Worm (Caenorhabditis elegans) whole organism, midembryonic: Measurements from ENCODE around the gene cmd-1.
A peak's percentile ranks its signal among the peaks of the same experiment; 100 is the strongest.

Experiments
- T22C8.4 ChIP-seq: fragments of 200-800 bp; sonication (Bioruptor generic); IDR thresholded peaks from 2 replicates; pipeline ENCODE4 v1.3.6; 2022; ENCODE audit warnings: missing genetic modification characterization, missing compliant biosample characterization
- cog-1 ChIP-seq: sonication (generic microtip); optimal IDR thresholded peaks from 2 replicates; lab custom pipeline; 2016; ENCODE audit warnings: missing genetic modification characterization, missing compliant biosample characterization
- flt-1 ChIP-seq: fragments of 200-800 bp; sonication (Bioruptor generic); IDR thresholded peaks from 2 replicates; pipeline ENCODE4 v1.3.6; 2022; ENCODE audit warnings: missing genetic modification characterization, missing compliant biosample characterization
- klf-2 ChIP-seq: fragments of 200-800 bp; sonication (Bioruptor generic); conservative IDR thresholded peaks from 2 replicates; pipeline ENCODE4 v1.3.6; 2022; ENCODE audit warnings: missing genetic modification reagents, missing genetic modification characterization, missing compliant biosample characterization
- med-1 ChIP-seq: sonication (generic microtip); optimal IDR thresholded peaks from 2 replicates; lab custom pipeline; 2017; ENCODE audit warnings: missing genetic modification characterization, mild to moderate bottlenecking, missing compliant biosample characterization, antibody characterized with exemption, missing genetic modification reagents; ENCODE audit not compliant: insufficient read depth
- ref-1 ChIP-seq: fragments of 200-800 bp; sonication (Bioruptor generic); conservative IDR thresholded peaks from 2 replicates; pipeline ENCODE4 v1.3.6; 2022; ENCODE audit warnings: missing genetic modification reagents, missing genetic modification characterization, missing compliant biosample characterization
- tab-1 ChIP-seq: fragments of 200-800 bp; sonication (Bioruptor generic); IDR thresholded peaks from 2 replicates; pipeline ENCODE4 v1.3.6; 2022; ENCODE audit warnings: missing genetic modification characterization, missing compliant biosample characterization
- ztf-23 ChIP-seq: fragments of 200-800 bp; sonication (Bioruptor generic); IDR thresholded peaks from 2 replicates; pipeline ENCODE4 v1.3.6; 2022; ENCODE audit warnings: missing genetic modification reagents, missing genetic modification characterization, missing compliant biosample characterization
- ztf-29 ChIP-seq: fragments of 200-800 bp; sonication (Bioruptor generic); IDR thresholded peaks from 2 replicates; pipeline ENCODE4 v1.3.6; 2022; ENCODE audit warnings: missing genetic modification reagents, missing genetic modification characterization, missing compliant biosample characterization

Gene cmd-1

DNA sequence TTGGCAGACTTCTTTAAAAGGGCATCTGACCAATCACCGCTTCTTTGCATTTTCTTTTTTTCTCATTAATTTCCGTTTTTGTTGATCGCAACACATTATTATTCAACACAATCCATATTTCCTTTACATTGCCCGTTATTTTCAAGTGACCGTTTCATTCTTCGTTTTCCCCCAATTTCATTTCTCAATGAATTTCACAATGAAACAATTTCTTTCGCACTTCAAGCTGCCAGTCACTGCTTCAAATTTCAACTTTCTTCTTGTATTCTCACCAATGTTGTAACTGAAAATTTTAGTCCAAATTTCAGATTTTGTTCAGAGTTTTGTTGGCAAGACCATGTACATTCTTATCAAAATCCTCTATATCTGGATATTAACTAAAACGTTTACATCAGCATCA is 14.6 kb upstream of the cmd-1 start, which contains the start of gene cutl-22:
Gene cutl-22 (plus strand): TSS at position 301 of the 400 bp plus-strand sequence.
- TF ChIP-seq tab-1 (GFP tag; lab: Robert Waterston, UW) = no peak
- no peak for TF ChIP-seq med-1 (GFP tag; lab: Kevin White, UChicago)
- no peak for TF ChIP-seq ztf-23 (GFP tag; lab: Robert Waterston, UW)
- TF ChIP-seq ztf-29 = no peak
- TF ChIP-seq cog-1 (tag; lab: Kevin White, UChicago) = no peak
- no peak for TF ChIP-seq T22C8.4
- no peak for TF ChIP-seq flt-1
- TF ChIP-seq klf-2 (GFP tag; lab: Robert Waterston, UW) = no peak
- TF ChIP-seq ref-1 (GFP tag; lab: Robert Waterston, UW) = no peak

DNA sequence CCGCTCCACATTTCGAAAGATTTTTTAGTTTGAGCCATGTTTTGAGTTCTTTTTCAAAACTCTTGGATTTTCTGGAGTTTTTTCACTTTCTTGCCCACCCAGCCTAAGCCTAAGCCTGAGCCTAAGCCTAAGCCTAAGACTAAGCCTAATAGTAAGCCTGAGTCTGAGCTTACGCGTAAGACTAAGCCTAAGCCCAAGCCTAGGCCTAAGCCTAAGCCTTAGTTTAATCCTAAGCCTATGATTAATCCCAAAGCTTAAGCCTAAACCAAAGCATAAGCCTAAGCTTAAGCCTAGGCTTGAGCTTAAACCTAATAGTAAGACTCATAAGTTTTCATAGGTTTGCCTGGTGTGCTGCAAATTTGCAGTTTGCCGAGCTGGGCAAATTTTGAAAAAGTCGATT is 13.8 kb upstream of the cmd-1 start:
- TF ChIP-seq tab-1 (GFP tag; lab: Robert Waterston, UW) (no peak), ref-1 (GFP tag; lab: Robert Waterston, UW) (no peak), flt-1 (no peak), ztf-29 (no peak; the same call in 1 of the 2 replicates), T22C8.4 (no peak), med-1 (GFP tag; lab: Kevin White, UChicago) (no peak), cog-1 (tag; lab: Kevin White, UChicago) (no peak), ztf-23 (GFP tag; lab: Robert Waterston, UW) (no peak), klf-2 (GFP tag; lab: Robert Waterston, UW) (no peak)

DNA sequence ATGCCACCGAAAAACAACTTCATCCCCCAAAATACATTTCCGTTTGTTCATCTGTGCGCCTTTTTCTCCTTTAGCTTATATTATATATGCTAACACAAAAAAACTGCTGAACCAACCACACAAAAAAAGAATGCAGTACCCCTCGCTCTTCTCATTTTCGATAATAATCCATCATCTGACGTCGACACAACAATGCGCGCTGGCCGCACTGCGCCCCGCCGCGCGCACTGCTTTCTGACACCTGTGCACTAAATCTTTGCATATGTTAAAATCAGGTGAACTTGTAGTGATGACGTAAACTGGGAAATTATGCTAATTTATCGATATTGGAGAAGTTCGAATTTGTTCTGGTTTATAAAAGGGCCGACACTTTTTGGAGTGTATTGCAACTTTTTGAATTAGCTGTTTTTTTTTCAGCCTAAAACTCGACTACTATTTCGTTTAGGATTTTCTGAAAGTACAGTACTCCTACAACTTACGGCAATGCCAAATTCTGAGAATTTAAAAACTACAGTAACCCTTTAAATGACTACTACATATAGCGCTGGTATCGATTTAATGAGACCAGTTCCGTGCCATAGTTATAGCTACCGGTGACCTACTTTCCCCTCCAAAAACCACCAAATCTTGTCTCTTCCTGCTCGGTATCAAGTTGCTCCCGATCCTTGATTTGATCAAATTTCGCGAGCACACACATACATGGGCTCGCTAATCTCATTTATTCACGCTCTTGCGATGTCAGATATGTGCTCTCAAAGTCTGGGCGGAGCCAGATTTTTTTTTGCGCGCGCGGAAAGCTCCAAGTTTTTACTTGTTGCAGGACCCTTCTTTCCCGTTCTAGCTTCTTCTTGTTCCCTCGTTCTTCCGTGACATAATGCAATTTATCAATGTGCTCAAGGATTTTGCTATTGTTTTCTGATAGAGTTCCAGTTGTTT is 6.1 kb upstream of the cmd-1 start:
- TF ChIP-seq med-1 (GFP tag; lab: Kevin White, UChicago) (no peak), cog-1 (tag; lab: Kevin White, UChicago) (no peak), ztf-29 (no peak), ref-1 (GFP tag; lab: Robert Waterston, UW) (no peak), tab-1 (GFP tag; lab: Robert Waterston, UW) (no peak), klf-2 (GFP tag; lab: Robert Waterston, UW) (no peak), flt-1 (no peak), T22C8.4 (no peak), ztf-23 (GFP tag; lab: Robert Waterston, UW) (no peak)

DNA sequence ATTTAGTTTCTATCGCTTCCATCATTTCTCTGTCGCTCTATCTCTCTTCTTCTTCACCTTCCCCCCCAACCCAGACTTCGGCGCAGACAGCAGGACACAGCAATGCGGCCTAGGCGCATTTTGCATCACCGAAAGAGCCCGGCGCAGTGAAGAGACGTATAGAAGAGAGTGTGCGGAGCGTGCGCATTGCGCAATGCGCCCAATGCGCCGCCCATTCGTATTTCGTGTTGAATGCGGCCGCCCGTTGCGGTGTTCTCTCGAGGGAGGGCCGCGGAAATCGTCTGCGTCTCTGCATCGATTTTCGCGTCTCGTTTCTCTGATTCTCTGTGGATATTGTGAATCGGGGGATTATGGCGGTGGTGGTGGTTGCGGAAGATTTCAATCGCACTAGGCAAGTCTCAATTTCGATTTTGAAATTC is 4.7 kb upstream of the cmd-1 start:
- TF ChIP-seq klf-2 (GFP tag; lab: Robert Waterston, UW) (no peak), ref-1 (GFP tag; lab: Robert Waterston, UW) (peak; percentile 47; the same call in 1 of the 2 replicates), ztf-29 (no peak), ztf-23 (GFP tag; lab: Robert Waterston, UW) (peak; percentile 75; the same call in 1 of the 2 replicates), cog-1 (tag; lab: Kevin White, UChicago) (peak; percentile 98), T22C8.4 (peak; percentile 88), tab-1 (GFP tag; lab: Robert Waterston, UW) (0 out of 2 replicates have a peak, but pooled peaks have one; percentile 14), flt-1 (peak; percentile 88), med-1 (GFP tag; lab: Kevin White, UChicago) (no peak)

DNA sequence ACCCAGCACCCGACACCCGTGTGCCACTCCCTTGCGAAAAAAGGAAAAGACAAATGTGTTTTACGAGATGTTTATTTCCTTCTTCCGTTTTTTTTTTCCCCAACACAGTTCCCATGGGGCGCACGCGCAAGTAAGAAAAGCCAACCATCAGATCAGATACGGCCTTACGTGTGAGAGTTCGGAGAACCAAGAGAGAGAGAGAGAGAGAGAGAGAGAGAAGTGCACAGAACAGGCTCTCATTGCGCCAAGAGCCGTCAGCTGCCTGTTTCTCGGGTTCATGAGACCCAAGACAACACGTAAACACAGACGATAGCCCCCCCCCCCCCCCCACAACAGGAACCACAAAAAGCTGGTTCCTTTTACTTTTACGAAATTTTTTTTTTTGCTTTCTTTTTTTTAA is 4.2 kb upstream of the cmd-1 start:
- TF ChIP-seq ztf-29 (no peak), ztf-23 (GFP tag; lab: Robert Waterston, UW) (no peak), med-1 (GFP tag; lab: Kevin White, UChicago) (no peak), flt-1 (no peak), cog-1 (tag; lab: Kevin White, UChicago) (no peak), tab-1 (GFP tag; lab: Robert Waterston, UW) (no peak), klf-2 (GFP tag; lab: Robert Waterston, UW) (no peak), T22C8.4 (no peak), ref-1 (GFP tag; lab: Robert Waterston, UW) (no peak)

DNA sequence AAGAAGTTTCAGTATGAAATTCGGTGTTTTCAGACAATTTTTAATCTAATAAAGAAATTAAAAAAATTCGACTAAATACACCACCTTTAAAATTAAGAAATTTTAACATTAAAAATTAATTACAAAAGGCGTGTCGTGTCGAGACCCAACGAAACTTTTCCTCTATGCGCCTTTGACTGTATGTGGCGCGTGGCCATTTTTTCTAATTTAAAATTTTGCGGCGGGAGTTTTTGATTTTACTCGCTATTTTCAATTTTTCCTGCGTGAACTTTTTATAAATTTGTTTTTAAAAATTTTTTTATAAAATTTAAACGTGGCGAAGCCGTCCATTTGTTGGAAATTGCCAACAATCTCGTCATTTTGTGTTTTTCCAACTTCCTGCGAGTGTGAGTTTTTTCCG is 3.3 kb upstream of the cmd-1 start:
- TF ChIP-seq ref-1 (GFP tag; lab: Robert Waterston, UW) (no peak), ztf-29 (no peak), T22C8.4 (no peak), ztf-23 (GFP tag; lab: Robert Waterston, UW) (no peak), flt-1 (no peak)

DNA sequence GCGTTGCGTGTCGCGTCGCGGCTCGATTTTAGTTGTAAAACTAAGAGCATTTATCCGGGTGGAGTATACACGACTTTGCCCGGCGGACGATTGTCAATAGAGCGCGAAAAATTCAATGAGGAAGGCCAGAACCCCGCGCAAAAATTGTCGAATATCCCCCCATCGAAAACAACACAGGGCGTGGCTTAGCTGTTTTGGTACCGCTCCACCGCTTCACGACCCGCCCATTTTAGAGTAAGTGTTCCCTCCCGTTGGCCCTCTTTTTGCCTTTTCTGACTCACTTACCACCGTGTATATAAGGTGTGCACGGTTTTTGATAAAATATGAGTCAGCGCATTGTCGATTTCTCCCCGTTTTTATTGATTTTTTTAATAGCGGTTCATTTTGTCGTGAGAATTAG is 2.7 kb upstream of the cmd-1 start:
- TF ChIP-seq tab-1 (GFP tag; lab: Robert Waterston, UW) (no peak), klf-2 (GFP tag; lab: Robert Waterston, UW) (no peak), ztf-29 (no peak), T22C8.4 (no peak), cog-1 (tag; lab: Kevin White, UChicago) (no peak), ref-1 (GFP tag; lab: Robert Waterston, UW) (no peak), ztf-23 (GFP tag; lab: Robert Waterston, UW) (no peak), med-1 (GFP tag; lab: Kevin White, UChicago) (no peak), flt-1 (no peak)

DNA sequence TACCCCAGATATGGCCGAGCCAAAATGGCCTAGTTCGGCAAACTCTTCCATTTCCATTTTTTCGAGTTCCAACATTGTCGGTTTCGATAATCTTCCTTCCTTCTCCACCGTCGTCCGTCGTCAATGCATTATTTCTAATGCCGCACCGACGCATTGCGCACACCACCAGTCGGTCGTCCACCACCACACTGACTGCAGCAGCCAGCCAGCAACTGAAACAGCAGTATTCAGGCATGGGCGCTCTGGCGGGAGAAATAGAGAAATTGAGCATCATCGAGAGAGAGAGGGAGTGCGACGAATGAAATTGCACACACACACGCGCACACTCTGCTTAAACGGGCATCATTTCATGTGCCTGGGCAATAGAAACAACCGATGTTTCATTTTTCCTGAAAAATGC is 2.1 kb upstream of the cmd-1 start:
- TF ChIP-seq ref-1 (GFP tag; lab: Robert Waterston, UW) = no peak
- TF ChIP-seq ztf-23 (GFP tag; lab: Robert Waterston, UW) = peak; percentile 55; the same call in 1 of the 2 replicates
- TF ChIP-seq flt-1 = 0 out of 2 replicates have a peak, but pooled peaks have one; percentile 26
- TF ChIP-seq ztf-29 = no peak

DNA sequence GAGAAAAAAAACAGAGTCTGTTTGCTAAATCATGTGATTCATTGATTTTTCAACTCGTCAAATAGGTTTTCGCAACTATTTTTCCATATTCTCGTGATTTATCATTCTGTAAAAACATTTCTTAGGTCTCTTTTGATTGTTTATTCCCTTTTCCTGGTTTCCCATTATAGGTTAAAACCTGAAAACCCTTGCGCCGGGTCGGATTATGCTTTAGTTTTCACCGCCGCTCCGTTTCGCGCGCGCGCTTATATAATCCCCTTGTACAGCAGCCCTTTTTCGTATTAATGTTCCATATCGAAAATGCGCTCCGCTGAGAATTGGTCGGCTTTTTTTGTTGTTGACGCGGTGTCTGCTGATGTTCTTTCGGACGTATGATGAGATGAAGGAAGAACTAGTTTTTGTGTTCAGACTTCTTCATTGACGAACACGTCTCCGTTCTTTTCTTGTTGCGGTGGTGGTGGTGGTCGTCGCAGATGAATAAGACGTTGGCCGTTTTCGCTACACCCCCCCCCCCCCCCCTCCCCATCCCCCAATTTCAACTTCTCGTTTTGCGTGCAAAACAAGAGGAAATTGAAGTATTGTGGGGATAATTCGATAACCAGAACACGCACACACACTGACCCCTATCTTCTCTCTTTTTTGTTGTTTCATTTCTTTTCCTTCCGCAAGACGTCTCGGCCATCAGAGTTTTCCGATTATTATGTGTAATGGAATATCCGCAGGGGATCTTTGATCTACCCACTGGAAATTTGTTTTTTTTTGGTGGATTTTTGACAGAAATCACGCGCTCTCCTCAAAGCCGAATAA is 1.4 kb upstream of the cmd-1 start:
- TF ChIP-seq ztf-29 = no peak
- TF ChIP-seq med-1 (GFP tag; lab: Kevin White, UChicago) = no peak
- no peak for TF ChIP-seq tab-1 (GFP tag; lab: Robert Waterston, UW)
